Worm (Caenorhabditis elegans) whole organism, mixed stage, embryonic: Measurements from ENCODE around the gene ani-3.

Experiments
- M03D4.4 ChIP-seq: sonication (generic microtip); optimal IDR thresholded peaks from 2 replicates; lab custom pipeline; 2017; ENCODE audit warnings: mild to moderate bottlenecking, missing genetic modification characterization, missing compliant biosample characterization
- bed-3 ChIP-seq: fragments of 200-800 bp; sonication (Bioruptor generic); optimal IDR thresholded peaks from 3 replicates; lab custom pipeline; 2018; ENCODE audit warnings: mild to moderate bottlenecking, missing genetic modification characterization, moderate library complexity, missing compliant biosample characterization
- blmp-1 ChIP-seq: fragments of 150-350 bp; optimal IDR thresholded peaks from 2 replicates; lab custom pipeline; 2014; ENCODE audit warnings: missing biosample characterization, missing genetic modification characterization
- ceh-39 ChIP-seq: fragments of 150-350 bp; optimal IDR thresholded peaks from 2 replicates; lab custom pipeline; 2014; ENCODE audit warnings: missing biosample characterization, missing genetic modification characterization
- ceh-43 ChIP-seq: fragments of 200-800 bp; sonication (Bioruptor generic); optimal IDR thresholded peaks from 2 replicates; lab custom pipeline; 2018; ENCODE audit warnings: mild to moderate bottlenecking, missing genetic modification characterization, moderate library complexity, missing compliant biosample characterization
- ceh-83 ChIP-seq: fragments of 200-800 bp; sonication (Bioruptor generic); optimal IDR thresholded peaks from 2 replicates; lab custom pipeline; 2018; ENCODE audit warnings: mild to moderate bottlenecking, missing genetic modification characterization, missing compliant biosample characterization
- ces-1 ChIP-seq: fragments of 150-350 bp; optimal IDR thresholded peaks from 2 replicates; lab custom pipeline; 2014; ENCODE audit warnings: missing biosample characterization, missing genetic modification reagents, missing genetic modification characterization
- cnd-1 ChIP-seq: fragments of 200-800 bp; sonication (Bioruptor generic); optimal IDR thresholded peaks from 2 replicates; lab custom pipeline; 2018; ENCODE audit warnings: mild to moderate bottlenecking, missing genetic modification characterization, missing compliant biosample characterization
- drap-1 ChIP-seq: fragments of 200-800 bp; sonication (Bioruptor generic); optimal IDR thresholded peaks from 3 replicates; lab custom pipeline; 2018; ENCODE audit warnings: mild to moderate bottlenecking, missing genetic modification characterization, missing compliant biosample characterization
- elt-1 ChIP-seq: sonication (generic microtip); optimal IDR thresholded peaks from 2 replicates; lab custom pipeline; 2017; ENCODE audit warnings: missing genetic modification characterization, mild to moderate bottlenecking, missing compliant biosample characterization, antibody characterized with exemption, moderate library complexity, borderline replicate concordance; ENCODE audit not compliant: insufficient read depth
- elt-3 ChIP-seq: fragments of 150-350 bp; optimal IDR thresholded peaks from 2 replicates; lab custom pipeline; 2014; ENCODE audit warnings: missing biosample characterization, missing genetic modification characterization
- flh-1 ChIP-seq: fragments of 200-800 bp; sonication (Bioruptor generic); optimal IDR thresholded peaks from 2 replicates; lab custom pipeline; 2018; ENCODE audit warnings: mild to moderate bottlenecking, missing genetic modification characterization, moderate library complexity, missing compliant biosample characterization
- hlh-1 ChIP-seq: fragments of 150-350 bp; optimal IDR thresholded peaks from 2 replicates; lab custom pipeline; 2014; ENCODE audit warnings: missing biosample characterization, missing genetic modification reagents, missing genetic modification characterization
- lin-32 ChIP-seq: fragments of 200-800 bp; sonication (Bioruptor generic); optimal IDR thresholded peaks from 2 replicates; lab custom pipeline; 2018; ENCODE audit warnings: mild to moderate bottlenecking, missing genetic modification characterization, missing compliant biosample characterization
- lsy-2 ChIP-seq: fragments of 150-350 bp; optimal IDR thresholded peaks from 2 replicates; lab custom pipeline; 2014; ENCODE audit warnings: missing biosample characterization, missing genetic modification characterization
- mab-5 ChIP-seq: fragments of 150-350 bp; optimal IDR thresholded peaks from 2 replicates; lab custom pipeline; 2014; ENCODE audit warnings: missing biosample characterization, missing genetic modification characterization
- mep-1 ChIP-seq: fragments of 150-350 bp; optimal IDR thresholded peaks from 2 replicates; lab custom pipeline; 2017; ENCODE audit warnings: missing biosample characterization, missing genetic modification reagents, missing genetic modification characterization, inconsistent platforms
- mls-2 ChIP-seq: sonication (generic microtip); optimal IDR thresholded peaks from 2 replicates; lab custom pipeline; 2016; ENCODE audit warnings: mild to moderate bottlenecking, missing genetic modification characterization, moderate library complexity, missing compliant biosample characterization
- nhr-12 ChIP-seq: fragments of 150-350 bp; optimal IDR thresholded peaks from 2 replicates; lab custom pipeline; 2014; ENCODE audit warnings: missing biosample characterization, missing genetic modification characterization
- nhr-2 ChIP-seq: fragments of 150-350 bp; optimal IDR thresholded peaks from 2 replicates; lab custom pipeline; 2014; ENCODE audit warnings: missing biosample characterization, missing genetic modification characterization
- nhr-237 ChIP-seq: fragments of 150-350 bp; optimal IDR thresholded peaks from 2 replicates; lab custom pipeline; 2014; ENCODE audit warnings: missing biosample characterization, missing genetic modification characterization
- nhr-28 ChIP-seq: fragments of 150-350 bp; optimal IDR thresholded peaks from 2 replicates; lab custom pipeline; 2014; ENCODE audit warnings: missing biosample characterization, missing genetic modification characterization
- pha-4 ChIP-seq: fragments of 150-350 bp; optimal IDR thresholded peaks from 2 replicates; lab custom pipeline; 2018; ENCODE audit warnings: missing biosample characterization, missing genetic modification reagents, missing genetic modification characterization
- sem-2 ChIP-seq: fragments of 200-800 bp; sonication (Bioruptor generic); optimal IDR thresholded peaks from 2 replicates; lab custom pipeline; 2018; ENCODE audit warnings: mild to moderate bottlenecking, missing genetic modification characterization, missing compliant biosample characterization
- snpc-4 ChIP-seq: fragments of 150-350 bp; optimal IDR thresholded peaks from 2 replicates; lab custom pipeline; 2014; ENCODE audit warnings: missing biosample characterization, missing genetic modification characterization
- sptf-1 ChIP-seq: sonication (generic microtip); optimal IDR thresholded peaks from 2 replicates; lab custom pipeline; 2017; ENCODE audit warnings: mild to moderate bottlenecking, missing genetic modification characterization, moderate library complexity, missing compliant biosample characterization
- tbx-8 ChIP-seq: fragments of 200-800 bp; sonication (Bioruptor generic); optimal IDR thresholded peaks from 2 replicates; lab custom pipeline; 2018; ENCODE audit warnings: mild to moderate bottlenecking, missing genetic modification characterization, moderate library complexity, missing compliant biosample characterization
- unc-120 ChIP-seq: sonication (generic microtip); optimal IDR thresholded peaks from 2 replicates; lab custom pipeline; 2017; ENCODE audit warnings: missing genetic modification characterization, missing compliant biosample characterization; ENCODE audit not compliant: poor library complexity, severe bottlenecking
- unc-39 ChIP-seq: fragments of 150-350 bp; optimal IDR thresholded peaks from 2 replicates; lab custom pipeline; 2014; ENCODE audit warnings: missing biosample characterization, missing genetic modification characterization
- unc-62 ChIP-seq: fragments of 150-350 bp; optimal IDR thresholded peaks from 2 replicates; lab custom pipeline; 2014; ENCODE audit warnings: missing biosample characterization, missing genetic modification reagents, missing genetic modification characterization
- ztf-11 ChIP-seq: fragments of 150-350 bp; optimal IDR thresholded peaks from 2 replicates; lab custom pipeline; 2014; ENCODE audit warnings: missing biosample characterization, missing genetic modification characterization

ani-3 gene

ce11 chrV:19697348-19698172 lies at the start of gene ani-3, which contains the start of gene Y43F8C.13:
Gene ani-3 (plus strand): TSS chrV:19697732.
Gene Y43F8C.13 (minus strand): TSS chrV:19697398.
- TF ChIP-seq nhr-237 = no peak
- TF ChIP-seq drap-1 = no peak
- TF ChIP-seq unc-62 = no peak
- TF ChIP-seq mls-2 = no peak
- TF ChIP-seq, all 35 proteins: peak for 0

ce11 chrV:19655151-19655550 lies 42.4 kb upstream of the ani-3 start, which contains the start of gene dmd-3:
Gene dmd-3 (minus strand): TSS chrV:19655251.
- TF ChIP-seq ztf-11 (tag; lab: Kevin White, UChicago) = no peak
- TF ChIP-seq, all 35 proteins: peak for 0

ce11 chrV:19664574-19664973 lies 33.0 kb upstream of the ani-3 start:
- TF ChIP-seq mls-2 = no peak
- TF ChIP-seq hlh-1 (tag; lab: Kevin White, UChicago) = no peak
- no peak for TF ChIP-seq bed-3 (GFP tag; lab: Kevin White, UChicago)
- no peak for TF ChIP-seq ceh-39 (tag; lab: Kevin White, UChicago)
- TF ChIP-seq unc-39 (tag; lab: Kevin White, UChicago) = no peak
- TF ChIP-seq mep-1 (tag; lab: Kevin White, UChicago) = no peak
- no peak for TF ChIP-seq unc-120 (tag; lab: Kevin White, UChicago)
- no peak for TF ChIP-seq elt-1 (tag; lab: Kevin White, UChicago)
- no peak for TF ChIP-seq unc-62
- no peak for TF ChIP-seq lsy-2 (tag; lab: Kevin White, UChicago)
- no peak for TF ChIP-seq drap-1
- no peak for TF ChIP-seq snpc-4 (tag; lab: Kevin White, UChicago)
- TF ChIP-seq pha-4 = no peak
- no peak for TF ChIP-seq ceh-43 (GFP tag; lab: Kevin White, UChicago)
- TF ChIP-seq M03D4.4 = no peak
- TF ChIP-seq ztf-11 (tag; lab: Kevin White, UChicago) = no peak
- TF ChIP-seq nhr-2 (tag; lab: Kevin White, UChicago) = no peak
- no peak for TF ChIP-seq sem-2 (GFP tag; lab: Kevin White, UChicago)
- TF ChIP-seq elt-3 (tag; lab: Kevin White, UChicago) = no peak
- TF ChIP-seq, all 35 proteins: peak for 0

- no peak for TF ChIP-seq mls-2
- peak; percentile 16 for TF ChIP-seq hlh-1 (tag; lab: Kevin White, UChicago)
- TF ChIP-seq elt-1 (tag; lab: Kevin White, UChicago) = no peak
- TF ChIP-seq elt-3 (tag; lab: Kevin White, UChicago) = no peak
These were observed 31.2 kb upstream of the ani-3 start for ce11 chrV:19666308-19666707.

ce11 chrV:19667716-19668115 lies 29.8 kb upstream of the ani-3 start:
- no peak for TF ChIP-seq cnd-1
- no peak for TF ChIP-seq drap-1
- TF ChIP-seq tbx-8 (GFP tag; lab: Kevin White, UChicago) = no peak
- no peak for TF ChIP-seq pha-4
- TF ChIP-seq unc-62 = no peak
- TF ChIP-seq nhr-237 = no peak
- no peak for TF ChIP-seq unc-120 (tag; lab: Kevin White, UChicago)

- TF ChIP-seq M03D4.4 = no peak
- no peak for TF ChIP-seq sptf-1 (tag; lab: Kevin White, UChicago)
- no peak for TF ChIP-seq nhr-28
- TF ChIP-seq hlh-1 (tag; lab: Kevin White, UChicago) = no peak
- TF ChIP-seq elt-3 (tag; lab: Kevin White, UChicago) = no peak
- TF ChIP-seq mep-1 (tag; lab: Kevin White, UChicago) = no peak
- TF ChIP-seq nhr-12 = no peak
- TF ChIP-seq bed-3 (GFP tag; lab: Kevin White, UChicago) = no peak
- no peak for TF ChIP-seq ces-1 (GFP tag; lab: Kevin White, UChicago)
- TF ChIP-seq unc-62 = no peak
- TF ChIP-seq elt-1 (tag; lab: Kevin White, UChicago) = no peak
- no peak for TF ChIP-seq tbx-8 (GFP tag; lab: Kevin White, UChicago)
- no peak for TF ChIP-seq flh-1 (GFP tag; lab: Kevin White, UChicago)
- no peak for TF ChIP-seq blmp-1 (tag; lab: Kevin White, UChicago)
- no peak for TF ChIP-seq mab-5 (tag; lab: Kevin White, UChicago)
- no peak for TF ChIP-seq sem-2 (GFP tag; lab: Kevin White, UChicago)
- TF ChIP-seq lin-32 = no peak
- no peak for TF ChIP-seq ceh-83
These were observed 29.3 kb upstream of the ani-3 start for ce11 chrV:19668213-19668612.
